Worm (Caenorhabditis elegans): ENCODE measurements around the gene F25D1.3.

- TF ChIP-seq F13C5.2 (tag; optimal IDR thresholded peaks at IDR 0.05) (no peak), ama-1 (optimal IDR thresholded peaks at IDR 0.05) (no peak), B0310.2 (tag; optimal IDR thresholded peaks at IDR 0.05) (no peak), ets-7 (tag; optimal IDR thresholded peaks at IDR 0.05) (no peak), ceh-13 (GFP tag; optimal IDR thresholded peaks at IDR 0.05) (no peak), tra-4 (tag; optimal IDR thresholded peaks at IDR 0.05) (no peak)
Measured at ce11 chrV:10489998-10490397, 38.5 kb upstream of the F25D1.3 start, which contains the start of gene ncx-5.
